Fruit fly (Drosophila melanogaster) whole organism, prepupa: ENCODE results near the gene mahe.

Experiments
- Blimp-1 ChIP-seq: fragments of 200-800 bp; sonication (Bioruptor generic); optimal IDR thresholded peaks from 3 replicates; lab custom pipeline; 2017; ENCODE audit warnings: missing biosample characterization, missing genetic modification characterization, mild to moderate bottlenecking, moderate library complexity, missing genetic modification reagents
- CG10631 ChIP-seq: fragments of 200-800 bp; sonication (Bioruptor generic); optimal IDR thresholded peaks from 2 replicates; lab custom pipeline; 2016; ENCODE audit warnings: missing biosample characterization, missing genetic modification characterization
- CG11294 ChIP-seq: fragments of 200-800 bp; sonication (Bioruptor generic); IDR thresholded peaks from 2 replicates; pipeline ENCODE4 v1.3.6; 2022; ENCODE audit warnings: missing biosample characterization, missing genetic modification characterization
- CG11762 ChIP-seq: fragments of 200-800 bp; sonication (Bioruptor generic); optimal IDR thresholded peaks from 3 replicates; lab custom pipeline; 2016; ENCODE audit warnings: missing biosample characterization, missing genetic modification characterization; ENCODE audit not compliant: insufficient read depth
- CG16779 ChIP-seq: fragments of 200-800 bp; sonication (Bioruptor generic); optimal IDR thresholded peaks from 3 replicates; lab custom pipeline; 2017; ENCODE audit warnings: missing biosample characterization, mild to moderate bottlenecking, missing genetic modification characterization
- CG3032 ChIP-seq: fragments of 200-800 bp; optimal IDR thresholded peaks from 2 replicates; lab custom pipeline; 2019; ENCODE audit warnings: missing biosample characterization, mild to moderate bottlenecking, missing genetic modification characterization, moderate library complexity
- CG31627 ChIP-seq: fragments of 200-800 bp; sonication (Bioruptor generic); optimal IDR thresholded peaks from 3 replicates; lab custom pipeline; 2016; ENCODE audit warnings: missing biosample characterization, missing genetic modification characterization
- CG32006 ChIP-seq: fragments of 200-800 bp; sonication (Bioruptor generic); optimal IDR thresholded peaks from 3 replicates; lab custom pipeline; 2017; ENCODE audit warnings: missing biosample characterization, mild to moderate bottlenecking, missing genetic modification characterization
- CG34406 ChIP-seq: fragments of 200-800 bp; sonication (Bioruptor generic); optimal IDR thresholded peaks from 3 replicates; lab custom pipeline; 2016; ENCODE audit warnings: missing biosample characterization, missing genetic modification characterization
- CG3919 ChIP-seq: fragments of 200-800 bp; sonication (Bioruptor generic); optimal IDR thresholded peaks from 3 replicates; lab custom pipeline; 2016; ENCODE audit warnings: missing biosample characterization, missing genetic modification characterization
- CG4318 ChIP-seq: fragments of 200-800 bp; sonication (Bioruptor generic); optimal IDR thresholded peaks from 3 replicates; lab custom pipeline; 2017; ENCODE audit warnings: missing biosample characterization, mild to moderate bottlenecking, missing genetic modification characterization
- CG6163 ChIP-seq: fragments of 200-800 bp; sonication (Bioruptor generic); IDR thresholded peaks from 3 replicates; pipeline ENCODE4 v1.3.6; 2022; ENCODE audit warnings: missing biosample characterization, missing genetic modification characterization
- CG6276 ChIP-seq: fragments of 200-800 bp; sonication (Bioruptor generic); optimal IDR thresholded peaks from 2 replicates; lab custom pipeline; 2017; ENCODE audit warnings: missing biosample characterization, mild to moderate bottlenecking, missing genetic modification characterization
- CG6792 ChIP-seq: fragments of 200-800 bp; sonication (Bioruptor generic); optimal IDR thresholded peaks from 3 replicates; lab custom pipeline; 2016; ENCODE audit warnings: missing biosample characterization, missing genetic modification characterization
- CG6808 ChIP-seq: fragments of 200-800 bp; sonication (Bioruptor generic); optimal IDR thresholded peaks from 3 replicates; lab custom pipeline; 2017; ENCODE audit warnings: missing biosample characterization, missing genetic modification characterization, mild to moderate bottlenecking, moderate library complexity, missing genetic modification reagents
- CG6854 ChIP-seq: fragments of 200-800 bp; sonication (Bioruptor generic); optimal IDR thresholded peaks from 2 replicates; lab custom pipeline; 2017; ENCODE audit warnings: missing biosample characterization, mild to moderate bottlenecking, missing genetic modification characterization
- CG7368 ChIP-seq: fragments of 200-800 bp; sonication (Bioruptor generic); optimal IDR thresholded peaks from 3 replicates; lab custom pipeline; 2016; ENCODE audit warnings: missing biosample characterization, missing genetic modification characterization
- CG8119 ChIP-seq: fragments of 200-800 bp; sonication (Bioruptor generic); IDR thresholded peaks from 3 replicates; pipeline ENCODE4 v1.3.6; 2022; ENCODE audit warnings: missing biosample characterization, missing genetic modification characterization
- CG8319 ChIP-seq: fragments of 200-800 bp; sonication (Bioruptor generic); optimal IDR thresholded peaks from 3 replicates; lab custom pipeline; 2016; ENCODE audit warnings: missing biosample characterization, missing genetic modification characterization
- CG8632 ChIP-seq: fragments of 200-800 bp; sonication (Bioruptor generic); optimal IDR thresholded peaks from 3 replicates; lab custom pipeline; 2016; ENCODE audit warnings: missing biosample characterization, missing genetic modification characterization
- CG9139 ChIP-seq: fragments of 200-800 bp; sonication (Bioruptor generic); optimal IDR thresholded peaks from 3 replicates; lab custom pipeline; 2017; ENCODE audit warnings: missing biosample characterization, mild to moderate bottlenecking, missing genetic modification characterization
- Eip75B ChIP-seq: fragments of 200-800 bp; sonication (Bioruptor generic); optimal IDR thresholded peaks from 3 replicates; lab custom pipeline; 2016; ENCODE audit warnings: missing biosample characterization, missing genetic modification characterization
- Eip78C ChIP-seq: fragments of 200-800 bp; sonication (Bioruptor generic); peaks from one replicate; lab custom pipeline; 2016; ENCODE audit warnings: missing biosample characterization, missing genetic modification characterization
- Ets96B ChIP-seq: fragments of 200-800 bp; optimal IDR thresholded peaks from 2 replicates; lab custom pipeline; 2019; ENCODE audit warnings: missing biosample characterization, mild to moderate bottlenecking, missing genetic modification characterization, moderate library complexity
- Hr4 ChIP-seq: fragments of 200-800 bp; sonication (Bioruptor generic); optimal IDR thresholded peaks from 3 replicates; lab custom pipeline; 2016; ENCODE audit warnings: missing biosample characterization, missing genetic modification characterization
- Lpt ChIP-seq: fragments of 200-800 bp; sonication (Bioruptor generic); optimal IDR thresholded peaks from 3 replicates; lab custom pipeline; 2016; ENCODE audit warnings: missing biosample characterization, missing genetic modification characterization
- Met ChIP-seq: fragments of 200-800 bp; sonication (Bioruptor generic); optimal IDR thresholded peaks from 3 replicates; lab custom pipeline; 2016; ENCODE audit warnings: missing biosample characterization, missing genetic modification characterization
- Sox102F ChIP-seq: fragments of 200-800 bp; sonication (Bioruptor generic); optimal IDR thresholded peaks from 2 replicates; lab custom pipeline; 2016; ENCODE audit warnings: missing biosample characterization, mild to moderate bottlenecking, missing genetic modification characterization
- Sox15 ChIP-seq: fragments of 200-800 bp; sonication (Bioruptor generic); optimal IDR thresholded peaks from 3 replicates; lab custom pipeline; 2016; ENCODE audit warnings: missing biosample characterization, missing genetic modification characterization
- achi ChIP-seq: fragments of 200-800 bp; sonication (Bioruptor generic); optimal IDR thresholded peaks from 3 replicates; lab custom pipeline; 2016; ENCODE audit warnings: missing biosample characterization, missing genetic modification characterization
- cyc ChIP-seq: fragments of 200-800 bp; sonication (Bioruptor generic); optimal IDR thresholded peaks from 3 replicates; lab custom pipeline; 2016; ENCODE audit warnings: missing biosample characterization, missing genetic modification characterization
- dac ChIP-seq: fragments of 200-800 bp; sonication (Bioruptor generic); optimal IDR thresholded peaks from 2 replicates; lab custom pipeline; 2017; ENCODE audit warnings: missing biosample characterization, mild to moderate bottlenecking, missing genetic modification characterization
- dsx ChIP-seq: fragments of 200-800 bp; optimal IDR thresholded peaks from 3 replicates; lab custom pipeline; 2019; ENCODE audit warnings: missing biosample characterization, mild to moderate bottlenecking, missing genetic modification characterization, moderate library complexity; ENCODE audit not compliant: poor library complexity, severe bottlenecking
- eg ChIP-seq: fragments of 200-800 bp; sonication (Bioruptor generic); IDR thresholded peaks from 3 replicates; pipeline ENCODE4 v1.3.6; 2022; ENCODE audit warnings: missing biosample characterization, missing genetic modification characterization
- esn ChIP-seq: fragments of 200-800 bp; sonication (Bioruptor generic); optimal IDR thresholded peaks from 2 replicates; lab custom pipeline; 2016; ENCODE audit warnings: missing biosample characterization, mild to moderate bottlenecking, missing genetic modification characterization, moderate library complexity
- fd59A ChIP-seq: fragments of 200-800 bp; sonication (Bioruptor generic); optimal IDR thresholded peaks from 2 replicates; lab custom pipeline; 2017; ENCODE audit warnings: missing biosample characterization, mild to moderate bottlenecking, missing genetic modification characterization, missing genetic modification reagents
- fkh ChIP-seq: fragments of 200-800 bp; sonication (Bioruptor generic); optimal IDR thresholded peaks from 3 replicates; lab custom pipeline; 2017; ENCODE audit warnings: missing biosample characterization, mild to moderate bottlenecking, missing genetic modification characterization, moderate library complexity
- lz ChIP-seq: fragments of 200-800 bp; sonication (Bioruptor generic); optimal IDR thresholded peaks from 3 replicates; lab custom pipeline; 2016; ENCODE audit warnings: missing biosample characterization, missing genetic modification characterization
- pdm3 ChIP-seq: fragments of 200-800 bp; sonication (Bioruptor generic); optimal IDR thresholded peaks from 3 replicates; lab custom pipeline; 2016; ENCODE audit warnings: missing biosample characterization, missing genetic modification characterization
- spab ChIP-seq: fragments of 200-800 bp; sonication (Bioruptor generic); optimal IDR thresholded peaks from 2 replicates; lab custom pipeline; 2017; ENCODE audit warnings: missing biosample characterization, mild to moderate bottlenecking, missing genetic modification characterization, missing genetic modification reagents
- ss ChIP-seq, 2 experiments: fragments of 200-800 bp; sonication (Bioruptor generic); optimal IDR thresholded peaks; 2 replicates in 1 of 2; 3 replicates in 1 of 2; lab custom pipeline; 2017 to 2018; ENCODE audit warnings: mild to moderate bottlenecking in 2 of 2, missing biosample characterization in 2 of 2, missing genetic modification characterization in 2 of 2, moderate library complexity in 1 of 2
- svp ChIP-seq: fragments of 200-800 bp; sonication (Bioruptor generic); peaks from one replicate; lab custom pipeline; 2016; ENCODE audit warnings: missing biosample characterization, missing genetic modification characterization
- topi ChIP-seq: fragments of 200-800 bp; sonication (Bioruptor generic); optimal IDR thresholded peaks from 3 replicates; lab custom pipeline; 2016; ENCODE audit warnings: missing biosample characterization, missing genetic modification characterization
- vri ChIP-seq: fragments of 200-800 bp; sonication (Bioruptor generic); optimal IDR thresholded peaks from 3 replicates; lab custom pipeline; 2016; ENCODE audit warnings: missing biosample characterization, mild to moderate bottlenecking, missing genetic modification characterization

The mahe gene

dm6 chrX:7908239-7909068 is 22.7 kb downstream of the mahe start, which contains the start of the genes dpr14 and spidey (continued):
- TF ChIP-seq CG8632 (peak; percentile 66), spab (peak; percentile 65), vri (GFP tag; lab: Kevin White, UChicago) (peak; percentile 99), CG6808 (GFP tag; lab: Kevin White, UChicago) (peak; percentile 74), Hr4 (GFP tag; lab: Kevin White, UChicago) (peak; percentile 81), dac (peak; percentile 76), CG8119 (GFP tag; lab: Robert Waterston, UW) (peak; percentile 85), CG6792 (GFP tag; lab: Kevin White, UChicago) (peak; percentile 70), CG10631 (peak; percentile 76), CG11762 (GFP tag; lab: Kevin White, UChicago) (peak; percentile 76), CG32006 (GFP tag; lab: Kevin White, UChicago) (peak; percentile 84), CG6163 (peak; percentile 85), fkh (peak; percentile 66), achi (GFP tag; lab: Kevin White, UChicago) (peak; percentile 75)
- TF ChIP-seq, all 60 proteins: peak for 58

dm6 chrX:7901153-7902038 is 29.8 kb downstream of the mahe start, which contains the start of the genes RpS6 and bys:
Gene RpS6 (minus strand): TSS chrX:7901331.
Gene bys (plus strand): TSS chrX:7901880.
- TF ChIP-seq spab (no peak), dsx (GFP tag; lab: Kevin White, UChicago) (no peak), CG6792 (GFP tag; lab: Kevin White, UChicago) (peak; percentile 16), cyc (peak; percentile 28), esn (GFP tag; lab: Kevin White, UChicago) (peak; percentile 59), dac (no peak), fd59A (GFP tag; lab: Kevin White, UChicago) (no peak), Sox15 (no peak), CG11294 (GFP tag; lab: Robert Waterston, UW) (no peak), eg (GFP tag; lab: Robert Waterston, UW) (peak; percentile 46), CG4318 (GFP tag; lab: Kevin White, UChicago) (no peak), topi (peak; percentile 36), CG3032 (tag; lab: Kevin White, UChicago) (peak; percentile 38), svp (peak; percentile 64), achi (GFP tag; lab: Kevin White, UChicago) (peak; percentile 38), CG32006 (GFP tag; lab: Kevin White, UChicago) (peak; percentile 53), Blimp-1 (no peak), Eip78C (GFP tag; lab: Kevin White, UChicago) (peak; percentile 76), CG8632 (peak; percentile 41), CG7368 (peak; percentile 30), CG6854 (GFP tag; lab: Kevin White, UChicago) (peak; percentile 83), CG8319 (GFP tag; lab: Kevin White, UChicago) (peak; percentile 6), Hr4 (GFP tag; lab: Kevin White, UChicago) (no peak), CG3919 (peak; percentile 68), Met (peak; percentile 44), CG10631 (peak; percentile 47), CG34406 (GFP tag; lab: Kevin White, UChicago) (peak; percentile 31), ss (GFP tag; optimal IDR thresholded peaks at IDR 0.05; lab: Kevin White, UChicago) (peak; percentile 54 to 55), CG16779 (tag; lab: Kevin White, UChicago) (no peak), CG31627 (GFP tag; lab: Kevin White, UChicago) (peak; percentile 40), lz (GFP tag; lab: Kevin White, UChicago) (peak; percentile 38), CG6276 (GFP tag; lab: Kevin White, UChicago) (peak; percentile 47), pdm3 (GFP tag; lab: Kevin White, UChicago) (peak; percentile 33), CG9139 (GFP tag; lab: Kevin White, UChicago) (peak; percentile 64), Ets96B (tag; lab: Kevin White, UChicago) (no peak), vri (GFP tag; lab: Kevin White, UChicago) (peak; percentile 40), Sox102F (GFP tag; lab: Kevin White, UChicago) (peak; percentile 74), Eip75B (GFP tag; lab: Kevin White, UChicago) (peak; percentile 17), Lpt (GFP tag; lab: Kevin White, UChicago) (no peak)
